Fruit fly (Drosophila melanogaster): ENCODE data around the gene tinc.

DNA sequence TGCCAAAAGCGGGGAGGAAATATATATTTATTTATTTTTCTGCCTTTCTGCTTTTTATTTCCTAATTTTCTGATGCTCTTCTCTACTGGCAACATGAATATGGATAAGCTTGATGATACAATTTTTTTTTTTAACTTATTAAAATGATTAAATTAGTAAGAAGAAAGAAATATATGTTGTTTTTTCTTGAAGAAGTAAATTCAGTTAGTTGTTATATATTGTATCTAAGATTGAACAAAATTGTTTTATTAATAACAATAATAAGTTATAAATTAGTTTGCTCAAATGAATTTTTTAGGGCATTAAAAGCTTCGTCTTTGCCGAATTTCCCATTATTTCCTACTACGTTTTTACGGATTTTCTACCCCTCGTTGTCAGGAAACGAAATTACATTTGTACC lies 19.2 kb downstream of the tinc start:
- TF ChIP-seq CG32121 (GFP tag; IDR thresholded peaks at IDR 0.05), result no peak
- TF ChIP-seq gl (tag; optimal IDR thresholded peaks at IDR 0.05), result no peak
- no peak for TF ChIP-seq CG15710 (tag; optimal IDR thresholded peaks at IDR 0.05)
- TF ChIP-seq CG10348 (GFP tag; IDR thresholded peaks at IDR 0.05), result no peak
- TF ChIP-seq Snoo (tag; optimal IDR thresholded peaks at IDR 0.05), result no peak
- TF ChIP-seq CG8159 (tag; optimal IDR thresholded peaks at IDR 0.05), result no peak
